Worm (Caenorhabditis elegans) whole organism, late embryonic: ENCODE measurements around the gene dpy-7.

ENCODE experiments used
- pag-3 ChIP-seq: sonication (generic microtip); optimal IDR thresholded peaks from 2 replicates; lab custom pipeline; 2016; ENCODE audit warnings: missing compliant biosample characterization, missing genetic modification characterization, borderline replicate concordance
- ztf-16 ChIP-seq: sonication (generic microtip); optimal IDR thresholded peaks from 2 replicates; lab custom pipeline; 2017; ENCODE audit warnings: missing genetic modification characterization, missing compliant biosample characterization

DNA sequence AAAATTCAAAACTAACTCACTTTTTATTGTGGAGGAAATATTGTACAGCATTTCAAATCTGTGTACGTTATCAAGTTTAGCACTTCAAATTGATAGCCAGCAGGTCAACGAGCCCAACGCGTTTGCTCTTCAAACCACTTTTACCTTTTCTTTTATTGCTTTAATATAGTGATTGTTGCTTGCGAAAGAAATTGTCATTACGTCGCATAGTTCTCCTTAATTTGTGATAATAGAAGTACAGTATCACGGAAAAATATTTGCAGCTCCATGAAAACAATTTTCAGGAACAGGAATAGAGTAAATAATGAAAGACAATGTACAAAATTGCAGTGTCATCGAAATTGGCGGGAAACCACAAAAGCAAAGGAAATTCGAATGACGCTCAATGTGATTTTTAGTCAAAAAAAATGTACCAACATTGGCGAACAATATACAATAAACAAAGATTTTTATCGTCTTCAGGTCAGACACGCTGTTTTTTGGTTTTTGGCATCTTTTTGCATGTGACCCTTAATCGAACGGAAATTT is 21.4 kb upstream of the dpy-7 start, which contains the start of the genes PDB1.1 and F08C6.5:
- TF ChIP-seq ztf-16 (tag; lab: Kevin White, UChicago) (no peak), pag-3 (tag; lab: Kevin White, UChicago) (no peak)
